Worm (Caenorhabditis elegans) whole organism, L4/young adult: ENCODE results near the gene srw-2.

Experiments used
- W03F9.2 ChIP-seq: fragments of 150-350 bp; optimal IDR thresholded peaks from 2 replicates; lab custom pipeline; 2014; ENCODE audit warnings: missing biosample characterization, missing genetic modification characterization
- dao-5 ChIP-seq: sonication (generic microtip); optimal IDR thresholded peaks from 2 replicates; lab custom pipeline; 2016; ENCODE audit warnings: missing genotype, missing genetic modification characterization, moderate library complexity, missing compliant biosample characterization
- him-1 ChIP-seq: sonication (generic microtip); optimal IDR thresholded peaks from 2 replicates; lab custom pipeline; 2016; ENCODE audit warnings: missing genotype, missing genetic modification reagents, missing genetic modification characterization, missing compliant biosample characterization

srw-2 gene

ce11 chrV:2870127-2870526, 39.4 kb downstream of the srw-2 start, which contains the start of gene srh-243:
TSS of gene srh-243 (plus strand) at chrV:2870427.
- TF ChIP-seq him-1 (tag; lab: Kevin White, UChicago) (no peak), W03F9.2 (no peak), dao-5 (tag; lab: Kevin White, UChicago) (no peak)

- TF ChIP-seq dao-5 (tag; lab: Kevin White, UChicago) = no peak
- no peak for TF ChIP-seq him-1 (tag; lab: Kevin White, UChicago)
- TF ChIP-seq W03F9.2 = no peak
These were observed 41.3 kb downstream of the srw-2 start for ce11 chrV:2871754-2872504.

ce11 chrV:2872947-2873346, 42.3 kb downstream of the srw-2 start:
- TF ChIP-seq him-1 (tag; lab: Kevin White, UChicago) (no peak), W03F9.2 (no peak), dao-5 (tag; lab: Kevin White, UChicago) (no peak)

ce11 chrV:2875422-2875821, 44.7 kb downstream of the srw-2 start, which contains the start of gene folt-2:
TSS of gene folt-2 (minus strand) at chrV:2875600.
- TF ChIP-seq him-1 (tag; lab: Kevin White, UChicago) (no peak), W03F9.2 (no peak), dao-5 (tag; lab: Kevin White, UChicago) (no peak)

ce11 chrV:2876188-2876831, 45.6 kb downstream of the srw-2 start:
- TF ChIP-seq W03F9.2 (no peak), him-1 (tag; lab: Kevin White, UChicago) (no peak), dao-5 (tag; lab: Kevin White, UChicago) (no peak)

ce11 chrV:2877509-2877908, 46.8 kb downstream of the srw-2 start, which contains the start of gene F37B4.10:
TSS of gene F37B4.10 (minus strand) at chrV:2877609.
- TF ChIP-seq him-1 (tag; lab: Kevin White, UChicago) = no peak
- TF ChIP-seq dao-5 (tag; lab: Kevin White, UChicago) = no peak
- TF ChIP-seq W03F9.2 = no peak

- TF ChIP-seq him-1 (tag; lab: Kevin White, UChicago) (no peak), W03F9.2 (no peak), dao-5 (tag; lab: Kevin White, UChicago) (no peak)
These were observed 49.1 kb downstream of the srw-2 start, which contains the start of gene str-39 for ce11 chrV:2879801-2880200. TSS of gene str-39 (minus strand) at chrV:2879901.

- no peak for TF ChIP-seq dao-5 (tag; lab: Kevin White, UChicago)
- TF ChIP-seq him-1 (tag; lab: Kevin White, UChicago) = no peak
- no peak for TF ChIP-seq W03F9.2
These were observed 49.7 kb downstream of the srw-2 start for ce11 chrV:2880356-2880755.

ce11 chrV:2881016-2881415, 50.3 kb downstream of the srw-2 start, which contains the start of gene ifc-1:
TSS of gene ifc-1 (plus strand) at chrV:2881393.
- no peak for TF ChIP-seq dao-5 (tag; lab: Kevin White, UChicago)
- TF ChIP-seq W03F9.2 = no peak
- no peak for TF ChIP-seq him-1 (tag; lab: Kevin White, UChicago)

- TF ChIP-seq him-1 (tag; lab: Kevin White, UChicago) (no peak), dao-5 (tag; lab: Kevin White, UChicago) (no peak), W03F9.2 (no peak)
These were observed 50.9 kb downstream of the srw-2 start for ce11 chrV:2881565-2881964.
